Worm (Caenorhabditis elegans) whole organism, L4 larva: ENCODE results near the gene F07C4.10.

ENCODE experiments used
- F26F4.8 ChIP-seq: fragments of 200-800 bp; sonication (Bioruptor generic); conservative IDR thresholded peaks from 2 replicates; pipeline ENCODE4 v1.3.6; 2022; ENCODE audit warnings: missing genetic modification characterization, missing compliant biosample characterization
- F49E8.2 ChIP-seq: sonication (generic microtip); optimal IDR thresholded peaks from 2 replicates; lab custom pipeline; 2016; ENCODE audit warnings: missing compliant biosample characterization, mild to moderate bottlenecking, missing genetic modification characterization, borderline replicate concordance
- R02D3.7 ChIP-seq: fragments of 150-350 bp; sonication (generic microtip); optimal IDR thresholded peaks from 3 replicates; lab custom pipeline; 2014; ENCODE audit warnings: missing biosample characterization, missing genetic modification characterization
- arid-1 ChIP-seq: fragments of 200-800 bp; sonication (Bioruptor generic); conservative IDR thresholded peaks from 2 replicates; pipeline ENCODE4 v1.3.6; 2022; ENCODE audit warnings: missing genetic modification reagents, missing genetic modification characterization, missing compliant biosample characterization
- ceh-20 ChIP-seq: fragments of 200-800 bp; sonication (Bioruptor generic); IDR thresholded peaks from 2 replicates; pipeline ENCODE4 v1.3.6; 2022; ENCODE audit warnings: missing genetic modification reagents, missing genetic modification characterization, missing compliant biosample characterization
- daf-19 ChIP-seq: fragments of 200-800 bp; sonication (Bioruptor generic); conservative IDR thresholded peaks from 2 replicates; pipeline ENCODE4 v1.3.6; 2022; ENCODE audit warnings: missing genetic modification characterization, missing compliant biosample characterization
- dmd-8 ChIP-seq: fragments of 200-800 bp; sonication (Bioruptor generic); IDR thresholded peaks from 2 replicates; pipeline ENCODE4 v1.3.6; 2022; ENCODE audit warnings: missing genetic modification characterization, missing compliant biosample characterization
- dmd-9 ChIP-seq: fragments of 200-800 bp; sonication (Bioruptor generic); IDR thresholded peaks from 2 replicates; pipeline ENCODE4 v1.3.6; 2022; ENCODE audit warnings: missing genetic modification reagents, missing genetic modification characterization, missing compliant biosample characterization
- fkh-10 ChIP-seq: fragments of 150-350 bp; optimal IDR thresholded peaks from 2 replicates; lab custom pipeline; 2014; ENCODE audit warnings: missing biosample characterization, missing genetic modification reagents, missing genetic modification characterization
- gei-8 ChIP-seq: fragments of 200-800 bp; sonication (Bioruptor generic); optimal IDR thresholded peaks from 2 replicates; lab custom pipeline; 2018; ENCODE audit warnings: mild to moderate bottlenecking, missing genetic modification characterization, missing compliant biosample characterization
- hlh-11 ChIP-seq: fragments of 200-800 bp; sonication (Bioruptor generic); optimal IDR thresholded peaks from 2 replicates; lab custom pipeline; 2018; ENCODE audit warnings: mild to moderate bottlenecking, missing genetic modification characterization, missing compliant biosample characterization
- lim-7 ChIP-seq: fragments of 200-800 bp; sonication (Bioruptor generic); IDR thresholded peaks from 2 replicates; pipeline ENCODE4 v1.3.6; 2022; ENCODE audit warnings: missing genetic modification characterization, missing compliant biosample characterization
- lin-39 ChIP-seq: fragments of 150-350 bp; optimal IDR thresholded peaks from 2 replicates; lab custom pipeline; 2014; ENCODE audit warnings: missing biosample characterization, missing genetic modification reagents, missing genetic modification characterization
- lsy-2 ChIP-seq, 2 experiments: fragments of 150-350 bp in 1 of 2; sonication (generic microtip) in 1 of 2; optimal IDR thresholded peaks; 2 replicates each; lab custom pipeline; 2014 to 2017; ENCODE audit warnings: missing biosample characterization in 2 of 2, missing genetic modification characterization in 2 of 2
- mxl-3 ChIP-seq: fragments of 200-800 bp; sonication (Bioruptor generic); optimal IDR thresholded peaks from 2 replicates; lab custom pipeline; 2018; ENCODE audit warnings: mild to moderate bottlenecking, missing genetic modification characterization, missing compliant biosample characterization
- nhr-10 ChIP-seq: fragments of 150-350 bp; optimal IDR thresholded peaks from 2 replicates; lab custom pipeline; 2014; ENCODE audit warnings: missing biosample characterization, missing genetic modification characterization
- nhr-25 ChIP-seq: sonication (generic microtip); optimal IDR thresholded peaks from 2 replicates; lab custom pipeline; 2017; ENCODE audit warnings: missing genetic modification characterization, mild to moderate bottlenecking, missing compliant biosample characterization, antibody characterized with exemption, moderate library complexity, borderline replicate concordance; ENCODE audit not compliant: insufficient read depth
- nhr-48 ChIP-seq: sonication (generic microtip); optimal IDR thresholded peaks from 2 replicates; lab custom pipeline; 2016; ENCODE audit warnings: mild to moderate bottlenecking, missing genetic modification characterization, missing compliant biosample characterization
- nhr-6 ChIP-seq: fragments of 150-350 bp; optimal IDR thresholded peaks from 2 replicates; lab custom pipeline; 2014; ENCODE audit warnings: missing biosample characterization, missing genetic modification characterization
- nhr-76 ChIP-seq: fragments of 150-350 bp; optimal IDR thresholded peaks from 2 replicates; lab custom pipeline; 2014; ENCODE audit warnings: missing biosample characterization, missing genetic modification characterization
- rbr-2 ChIP-seq: sonication (generic microtip); optimal IDR thresholded peaks from 2 replicates; lab custom pipeline; 2016; ENCODE audit warnings: missing genotype, missing genetic modification characterization, missing compliant biosample characterization
- skn-1 ChIP-seq: fragments of 150-350 bp; optimal IDR thresholded peaks from 2 replicates; lab custom pipeline; 2014; ENCODE audit warnings: missing biosample characterization, missing genetic modification characterization
- snpc-4 ChIP-seq: fragments of 150-350 bp; optimal IDR thresholded peaks from 2 replicates; lab custom pipeline; 2014; ENCODE audit warnings: missing biosample characterization, missing genetic modification characterization
- spr-1 ChIP-seq: sonication (generic microtip); optimal IDR thresholded peaks from 2 replicates; lab custom pipeline; 2016; ENCODE audit warnings: mild to moderate bottlenecking, missing genetic modification characterization, missing compliant biosample characterization
- unc-130 ChIP-seq: sonication (generic microtip); optimal IDR thresholded peaks from 2 replicates; lab custom pipeline; 2016; ENCODE audit warnings: missing genetic modification reagents, missing genetic modification characterization, missing compliant biosample characterization
- zag-1 ChIP-seq: fragments of 150-350 bp; optimal IDR thresholded peaks from 2 replicates; lab custom pipeline; 2014; ENCODE audit warnings: missing biosample characterization, missing genetic modification characterization
- zip-11 ChIP-seq: fragments of 200-800 bp; sonication (Bioruptor generic); IDR thresholded peaks from 2 replicates; pipeline ENCODE4 v1.3.6; 2022; ENCODE audit warnings: missing genetic modification characterization, missing compliant biosample characterization
- zip-2 ChIP-seq: fragments of 150-350 bp; optimal IDR thresholded peaks from 2 replicates; lab custom pipeline; 2014; ENCODE audit warnings: missing biosample characterization, missing genetic modification characterization
- ztf-11 ChIP-seq: fragments of 150-350 bp; optimal IDR thresholded peaks from 2 replicates; lab custom pipeline; 2014; ENCODE audit warnings: missing biosample characterization, missing genetic modification characterization
- ztf-7 ChIP-seq: fragments of 150-350 bp; optimal IDR thresholded peaks from 2 replicates; lab custom pipeline; 2014; ENCODE audit warnings: missing biosample characterization, missing genetic modification characterization

Gene F07C4.10

DNA sequence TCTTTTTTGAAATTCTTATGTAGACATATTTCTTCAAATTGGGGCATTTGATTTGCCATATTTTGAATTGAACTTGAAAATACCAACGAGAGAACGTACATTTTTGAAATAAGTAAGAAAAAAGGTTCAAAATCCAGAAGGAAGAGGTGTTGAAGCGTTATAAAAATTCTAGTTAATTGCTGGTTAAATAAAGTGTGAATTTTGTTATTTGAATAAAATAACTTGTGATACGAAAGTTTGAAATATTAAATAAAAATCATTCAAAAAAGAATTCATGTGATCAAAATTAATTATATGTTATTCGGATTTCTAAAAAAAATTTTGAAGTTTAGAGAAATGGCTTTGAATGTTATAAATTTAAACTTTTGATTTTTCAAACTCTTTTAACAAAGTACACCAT is 39.5 kb downstream of the F07C4.10 start, which contains the start of gene C50E3.9:
Gene C50E3.9, minus strand, starts transcription at position 101 of the 400 bp plus-strand sequence.
- TF ChIP-seq ztf-11 (tag; lab: Kevin White, UChicago) (no peak), mxl-3 (GFP tag; lab: Kevin White, UChicago) (no peak), R02D3.7 (no peak), ceh-20 (no peak), nhr-6 (no peak), ztf-7 (tag; lab: Kevin White, UChicago) (no peak), snpc-4 (tag; lab: Kevin White, UChicago) (no peak), nhr-10 (tag; lab: Kevin White, UChicago) (no peak), zip-11 (GFP tag; lab: Robert Waterston, UW) (no peak), fkh-10 (GFP tag; lab: Kevin White, UChicago) (no peak), skn-1 (tag; lab: Kevin White, UChicago) (no peak), zag-1 (tag; lab: Kevin White, UChicago) (no peak), lsy-2 (tag; optimal IDR thresholded peaks at IDR 0.05; lab: Kevin White, UChicago) (no peak), daf-19 (GFP tag; lab: Robert Waterston, UW) (no peak), F26F4.8 (GFP tag; lab: Robert Waterston, UW) (no peak)

ce11 chrV:7598269-7598668 is 41.4 kb downstream of the F07C4.10 start, which contains the start of gene C50E3.7:
C50E3.7 (minus strand) TSS chrV:7598369.
- TF ChIP-seq dmd-8 (GFP tag; lab: Robert Waterston, UW) (no peak), dmd-9 (no peak), F49E8.2 (tag; lab: Kevin White, UChicago) (no peak), unc-130 (GFP tag; lab: Kevin White, UChicago) (no peak), rbr-2 (no peak), zip-2 (tag; lab: Kevin White, UChicago) (no peak), F26F4.8 (GFP tag; lab: Robert Waterston, UW) (no peak), lim-7 (GFP tag; lab: Robert Waterston, UW) (no peak)
- TF ChIP-seq, all 104 proteins: peak for 0

DNA sequence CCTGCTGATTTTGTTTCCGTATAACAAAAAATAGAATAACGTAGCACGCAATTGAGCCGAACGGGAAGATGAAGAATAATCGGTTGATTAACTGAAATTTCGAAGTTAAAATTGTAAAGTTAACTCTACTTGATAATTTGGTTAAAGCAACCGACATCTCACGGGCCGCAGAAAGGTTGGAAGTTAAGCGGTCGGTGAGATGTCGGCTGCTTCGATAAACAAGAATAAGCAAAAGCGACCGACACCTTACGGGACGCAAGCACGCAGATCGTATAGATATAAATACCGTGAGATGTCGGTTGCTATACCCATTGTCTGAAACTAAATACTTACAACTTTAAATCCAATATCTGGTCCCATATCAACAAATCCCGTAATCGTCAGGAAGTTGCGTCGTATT is 44.6 kb downstream of the F07C4.10 start:
- no peak for TF ChIP-seq skn-1 (tag; lab: Kevin White, UChicago)
- no peak for TF ChIP-seq nhr-76 (tag; lab: Kevin White, UChicago)
- no peak for TF ChIP-seq nhr-25
- no peak for TF ChIP-seq lin-39
- TF ChIP-seq spr-1 (tag; lab: Kevin White, UChicago) = no peak
- no peak for TF ChIP-seq gei-8
- TF ChIP-seq F26F4.8 (GFP tag; lab: Robert Waterston, UW) = no peak
- no peak for TF ChIP-seq daf-19 (GFP tag; lab: Robert Waterston, UW)
- no peak for TF ChIP-seq nhr-48 (tag; lab: Kevin White, UChicago)

- TF ChIP-seq hlh-11 (tag; lab: Kevin White, UChicago) = no peak
- TF ChIP-seq fkh-10 (GFP tag; lab: Kevin White, UChicago) = peak; percentile 15
- no peak for TF ChIP-seq arid-1 (GFP tag; lab: Robert Waterston, UW)
- TF ChIP-seq ztf-7 (tag; lab: Kevin White, UChicago) = no peak
- no peak for TF ChIP-seq snpc-4 (tag; lab: Kevin White, UChicago)
- TF ChIP-seq, all 104 proteins: peak for 1
These were observed 49.2 kb downstream of the F07C4.10 start, which contains the start of gene C50E3.6 for ce11 chrV:7590454-7590853. C50E3.6 (minus strand) TSS chrV:7590554.
